Worm (Caenorhabditis elegans): ENCODE measurements around the gene F36H5.4.

DNA sequence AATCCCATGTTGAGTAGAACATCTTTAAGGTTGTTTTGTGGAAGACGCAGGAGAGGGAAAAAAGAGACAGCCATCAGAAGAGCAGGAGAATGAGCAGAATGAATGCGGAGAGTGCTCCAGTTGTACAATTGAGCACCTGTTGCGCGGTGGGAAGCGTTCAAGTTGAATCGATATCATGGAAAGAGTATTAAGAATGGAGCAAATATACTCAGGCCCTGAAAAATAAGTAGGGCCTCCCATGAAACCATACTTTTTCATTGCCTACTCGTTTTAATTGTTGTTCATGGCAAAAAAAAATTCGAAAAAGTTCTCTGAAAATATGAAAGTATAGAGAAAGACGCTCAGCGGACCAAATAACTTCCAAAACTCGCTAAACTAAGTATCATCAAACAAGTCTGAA lies 42.5 kb upstream of the F36H5.4 start, which contains the start of gene fbxb-48:
- TF ChIP-seq him-1 (tag; optimal IDR thresholded peaks at IDR 0.05) (no peak), W03F9.2 (tag; optimal IDR thresholded peaks at IDR 0.05) (no peak), dao-5 (tag; optimal IDR thresholded peaks at IDR 0.05) (no peak)

Measured in whole organism, L4/young adult.